Fruit fly (Drosophila melanogaster) whole organism, prepupa: ENCODE results near the gene CG42245.

Source experiments
- Blimp-1 ChIP-seq: fragments of 200-800 bp; sonication (Bioruptor generic); optimal IDR thresholded peaks from 3 replicates; lab custom pipeline; 2017; ENCODE audit warnings: missing biosample characterization, missing genetic modification characterization, mild to moderate bottlenecking, moderate library complexity, missing genetic modification reagents
- CG10631 ChIP-seq: fragments of 200-800 bp; sonication (Bioruptor generic); optimal IDR thresholded peaks from 2 replicates; lab custom pipeline; 2016; ENCODE audit warnings: missing biosample characterization, missing genetic modification characterization
- CG10669 ChIP-seq: fragments of 200-800 bp; sonication (Bioruptor generic); optimal IDR thresholded peaks from 3 replicates; lab custom pipeline; 2018; ENCODE audit warnings: missing biosample characterization, mild to moderate bottlenecking, missing genetic modification characterization, moderate library complexity
- CG11294 ChIP-seq: fragments of 200-800 bp; sonication (Bioruptor generic); IDR thresholded peaks from 2 replicates; pipeline ENCODE4 v1.3.6; 2022; ENCODE audit warnings: missing biosample characterization, missing genetic modification characterization
- CG11902 ChIP-seq: fragments of 200-800 bp; sonication (Bioruptor generic); optimal IDR thresholded peaks from 3 replicates; lab custom pipeline; 2016; ENCODE audit warnings: missing biosample characterization, missing genetic modification characterization
- CG15336 ChIP-seq: fragments of 200-800 bp; sonication (Bioruptor generic); IDR thresholded peaks from 2 replicates; pipeline ENCODE4 v1.3.6; 2022; ENCODE audit warnings: missing biosample characterization, missing genetic modification characterization
- CG16779 ChIP-seq: fragments of 200-800 bp; sonication (Bioruptor generic); optimal IDR thresholded peaks from 3 replicates; lab custom pipeline; 2017; ENCODE audit warnings: missing biosample characterization, mild to moderate bottlenecking, missing genetic modification characterization
- CG3032 ChIP-seq: fragments of 200-800 bp; optimal IDR thresholded peaks from 2 replicates; lab custom pipeline; 2019; ENCODE audit warnings: missing biosample characterization, mild to moderate bottlenecking, missing genetic modification characterization, moderate library complexity
- CG31627 ChIP-seq: fragments of 200-800 bp; sonication (Bioruptor generic); optimal IDR thresholded peaks from 3 replicates; lab custom pipeline; 2016; ENCODE audit warnings: missing biosample characterization, missing genetic modification characterization
- CG32006 ChIP-seq: fragments of 200-800 bp; sonication (Bioruptor generic); optimal IDR thresholded peaks from 3 replicates; lab custom pipeline; 2017; ENCODE audit warnings: missing biosample characterization, mild to moderate bottlenecking, missing genetic modification characterization
- CG34406 ChIP-seq: fragments of 200-800 bp; sonication (Bioruptor generic); optimal IDR thresholded peaks from 3 replicates; lab custom pipeline; 2016; ENCODE audit warnings: missing biosample characterization, missing genetic modification characterization
- CG3919 ChIP-seq: fragments of 200-800 bp; sonication (Bioruptor generic); optimal IDR thresholded peaks from 3 replicates; lab custom pipeline; 2016; ENCODE audit warnings: missing biosample characterization, missing genetic modification characterization
- CG4318 ChIP-seq: fragments of 200-800 bp; sonication (Bioruptor generic); optimal IDR thresholded peaks from 3 replicates; lab custom pipeline; 2017; ENCODE audit warnings: missing biosample characterization, mild to moderate bottlenecking, missing genetic modification characterization
- CG6163 ChIP-seq: fragments of 200-800 bp; sonication (Bioruptor generic); IDR thresholded peaks from 3 replicates; pipeline ENCODE4 v1.3.6; 2022; ENCODE audit warnings: missing biosample characterization, missing genetic modification characterization
- CG6792 ChIP-seq: fragments of 200-800 bp; sonication (Bioruptor generic); optimal IDR thresholded peaks from 3 replicates; lab custom pipeline; 2016; ENCODE audit warnings: missing biosample characterization, missing genetic modification characterization
- CG7368 ChIP-seq: fragments of 200-800 bp; sonication (Bioruptor generic); optimal IDR thresholded peaks from 3 replicates; lab custom pipeline; 2016; ENCODE audit warnings: missing biosample characterization, missing genetic modification characterization
- CG8119 ChIP-seq: fragments of 200-800 bp; sonication (Bioruptor generic); IDR thresholded peaks from 3 replicates; pipeline ENCODE4 v1.3.6; 2022; ENCODE audit warnings: missing biosample characterization, missing genetic modification characterization
- CG8632 ChIP-seq: fragments of 200-800 bp; sonication (Bioruptor generic); optimal IDR thresholded peaks from 3 replicates; lab custom pipeline; 2016; ENCODE audit warnings: missing biosample characterization, missing genetic modification characterization
- CG9139 ChIP-seq: fragments of 200-800 bp; sonication (Bioruptor generic); optimal IDR thresholded peaks from 3 replicates; lab custom pipeline; 2017; ENCODE audit warnings: missing biosample characterization, mild to moderate bottlenecking, missing genetic modification characterization
- Eip93F ChIP-seq: fragments of 200-800 bp; sonication (Bioruptor generic); optimal IDR thresholded peaks from 2 replicates; lab custom pipeline; 2016; ENCODE audit warnings: missing biosample characterization, mild to moderate bottlenecking, missing genetic modification characterization
- Gug ChIP-seq: fragments of 200-800 bp; sonication (Bioruptor generic); IDR thresholded peaks from 2 replicates; pipeline ENCODE4 v1.3.6; 2022; ENCODE audit warnings: missing biosample characterization, missing genetic modification characterization
- Hr39 ChIP-seq: fragments of 200-800 bp; sonication (Bioruptor generic); optimal IDR thresholded peaks from 2 replicates; lab custom pipeline; 2016; ENCODE audit warnings: missing biosample characterization, missing genetic modification characterization
- Hr4 ChIP-seq: fragments of 200-800 bp; sonication (Bioruptor generic); optimal IDR thresholded peaks from 3 replicates; lab custom pipeline; 2016; ENCODE audit warnings: missing biosample characterization, missing genetic modification characterization
- Lpt ChIP-seq: fragments of 200-800 bp; sonication (Bioruptor generic); optimal IDR thresholded peaks from 3 replicates; lab custom pipeline; 2016; ENCODE audit warnings: missing biosample characterization, missing genetic modification characterization
- OdsH ChIP-seq: fragments of 200-800 bp; sonication (Bioruptor generic); optimal IDR thresholded peaks from 3 replicates; lab custom pipeline; 2016; ENCODE audit warnings: missing biosample characterization, missing genetic modification characterization
- Sox102F ChIP-seq: fragments of 200-800 bp; sonication (Bioruptor generic); optimal IDR thresholded peaks from 2 replicates; lab custom pipeline; 2016; ENCODE audit warnings: missing biosample characterization, mild to moderate bottlenecking, missing genetic modification characterization
- achi ChIP-seq: fragments of 200-800 bp; sonication (Bioruptor generic); optimal IDR thresholded peaks from 3 replicates; lab custom pipeline; 2016; ENCODE audit warnings: missing biosample characterization, missing genetic modification characterization
- acj6 ChIP-seq: fragments of 200-800 bp; sonication (Bioruptor generic); optimal IDR thresholded peaks from 3 replicates; lab custom pipeline; 2016; ENCODE audit warnings: missing biosample characterization, missing genetic modification characterization
- dsx ChIP-seq: fragments of 200-800 bp; optimal IDR thresholded peaks from 3 replicates; lab custom pipeline; 2019; ENCODE audit warnings: missing biosample characterization, mild to moderate bottlenecking, missing genetic modification characterization, moderate library complexity; ENCODE audit not compliant: poor library complexity, severe bottlenecking
- eg ChIP-seq: fragments of 200-800 bp; sonication (Bioruptor generic); IDR thresholded peaks from 3 replicates; pipeline ENCODE4 v1.3.6; 2022; ENCODE audit warnings: missing biosample characterization, missing genetic modification characterization
- fd59A ChIP-seq: fragments of 200-800 bp; sonication (Bioruptor generic); optimal IDR thresholded peaks from 2 replicates; lab custom pipeline; 2017; ENCODE audit warnings: missing biosample characterization, mild to moderate bottlenecking, missing genetic modification characterization, missing genetic modification reagents
- fkh ChIP-seq: fragments of 200-800 bp; sonication (Bioruptor generic); optimal IDR thresholded peaks from 3 replicates; lab custom pipeline; 2017; ENCODE audit warnings: missing biosample characterization, mild to moderate bottlenecking, missing genetic modification characterization, moderate library complexity
- net ChIP-seq: fragments of 200-800 bp; sonication (Bioruptor generic); optimal IDR thresholded peaks from 3 replicates; lab custom pipeline; 2016; ENCODE audit warnings: missing biosample characterization, missing genetic modification characterization
- pdm3 ChIP-seq: fragments of 200-800 bp; sonication (Bioruptor generic); optimal IDR thresholded peaks from 3 replicates; lab custom pipeline; 2016; ENCODE audit warnings: missing biosample characterization, missing genetic modification characterization
- spab ChIP-seq: fragments of 200-800 bp; sonication (Bioruptor generic); optimal IDR thresholded peaks from 2 replicates; lab custom pipeline; 2017; ENCODE audit warnings: missing biosample characterization, mild to moderate bottlenecking, missing genetic modification characterization, missing genetic modification reagents
- vri ChIP-seq: fragments of 200-800 bp; sonication (Bioruptor generic); optimal IDR thresholded peaks from 3 replicates; lab custom pipeline; 2016; ENCODE audit warnings: missing biosample characterization, mild to moderate bottlenecking, missing genetic modification characterization

CG42245 gene

DNA sequence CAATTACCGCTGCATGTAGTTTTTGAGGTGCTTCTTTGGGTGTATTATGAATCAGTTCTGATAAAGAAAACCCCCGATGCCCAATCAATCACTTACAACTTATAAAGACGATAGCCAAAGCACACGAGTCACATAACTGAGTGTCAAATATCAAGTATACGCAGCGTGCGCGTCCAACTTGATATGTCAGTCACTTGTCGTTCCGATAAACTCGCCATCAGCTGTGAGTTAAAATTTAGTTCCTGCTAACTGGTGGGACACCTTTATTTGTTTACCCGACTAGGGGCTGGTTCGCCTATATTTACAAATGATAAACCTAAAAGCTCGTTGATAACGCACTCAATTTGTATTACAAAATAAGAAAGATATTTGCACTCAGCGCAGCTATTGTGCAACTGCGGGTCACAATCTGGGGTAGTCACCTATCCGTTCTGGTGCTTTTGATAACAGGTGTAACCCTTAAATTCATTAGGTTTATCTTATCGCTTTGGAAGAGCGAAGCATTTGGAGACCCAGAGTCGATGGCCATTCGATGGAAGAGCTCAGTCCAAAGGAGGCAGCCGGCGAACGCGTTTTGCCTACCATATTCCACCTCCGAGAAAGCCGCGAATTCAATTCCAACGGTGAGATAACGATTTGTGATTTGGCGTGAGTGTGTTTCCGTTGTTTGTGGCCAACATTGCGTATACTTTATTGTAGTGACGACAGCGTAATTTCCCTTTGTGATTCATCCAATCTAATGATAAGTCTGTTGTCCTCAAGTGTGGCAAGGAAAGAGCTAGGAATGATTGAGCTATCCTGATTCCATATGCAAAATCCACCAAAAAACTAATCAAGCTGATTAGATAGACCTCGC, 16.2 kb downstream of the CG42245 start, which contains the start of gene CG1246:
Gene CG1246 (plus strand): TSS at position 526 of the 856 bp plus-strand sequence.
- TF ChIP-seq CG32006 (GFP tag; lab: Kevin White, UChicago) (no peak), fd59A (GFP tag; lab: Kevin White, UChicago) (no peak), vri (GFP tag; lab: Kevin White, UChicago) (peak; percentile 96), fkh (GFP tag; lab: Kevin White, UChicago) (peak; percentile 70), CG31627 (GFP tag; lab: Kevin White, UChicago) (no peak)
- TF ChIP-seq, all 60 proteins: peak for 2

DNA sequence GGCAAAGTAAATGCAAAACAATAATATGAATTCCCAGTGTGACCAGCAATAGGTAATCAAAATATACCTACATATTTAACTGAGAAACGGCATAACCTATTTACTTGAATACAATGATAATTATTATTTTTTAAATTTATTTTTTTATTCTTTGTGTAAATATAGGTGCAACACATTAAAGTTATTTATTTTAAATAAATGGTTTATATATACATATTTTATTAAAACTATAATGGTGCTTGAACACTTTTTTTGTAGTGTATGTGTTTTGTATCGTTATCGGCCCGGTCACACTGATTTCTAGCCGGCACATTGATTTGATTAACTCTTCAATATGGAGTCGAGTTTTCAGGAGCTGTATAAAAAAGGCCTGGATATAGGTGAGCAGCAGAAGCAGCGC, 20.3 kb downstream of the CG42245 start, which contains the start of the genes ProRS-m, CG42304 and Snup:
Gene ProRS-m (minus strand): TSS at position 51 of the 400 bp plus-strand sequence.
Gene CG42304 (plus strand): TSS at position 289 of the 400 bp plus-strand sequence.
Gene Snup (plus strand): TSS at position 289 of the 400 bp plus-strand sequence.
- TF ChIP-seq CG15336: peak; percentile 58
- TF ChIP-seq CG7368 (GFP tag; lab: Kevin White, UChicago): peak; percentile 21
- peak; percentile 37 for TF ChIP-seq CG11902 (GFP tag; lab: Kevin White, UChicago)
- TF ChIP-seq vri (GFP tag; lab: Kevin White, UChicago): no peak
- TF ChIP-seq eg: peak; percentile 53; the same call in 2 of the 3 replicates
- peak; percentile 47 for TF ChIP-seq CG34406 (GFP tag; lab: Kevin White, UChicago)
- peak; percentile 43; the same call in 1 of the 3 replicates for TF ChIP-seq CG8119 (GFP tag; lab: Robert Waterston, UW)
- TF ChIP-seq CG32006 (GFP tag; lab: Kevin White, UChicago): no peak
- TF ChIP-seq CG16779 (tag; lab: Kevin White, UChicago): no peak
- peak; percentile 3 for TF ChIP-seq CG4318 (GFP tag; lab: Kevin White, UChicago)
- TF ChIP-seq CG6163 (GFP tag; lab: Robert Waterston, UW): peak; percentile 40; the same call in 1 of the 3 replicates
- TF ChIP-seq pdm3 (GFP tag; lab: Kevin White, UChicago): no peak
- TF ChIP-seq CG8632 (GFP tag; lab: Kevin White, UChicago): peak; percentile 39
- peak; percentile 66 for TF ChIP-seq Gug (GFP tag; lab: Robert Waterston, UW)
- no peak for TF ChIP-seq CG10669
- peak; percentile 39; the same call in 1 of the 2 replicates for TF ChIP-seq CG11294 (GFP tag; lab: Robert Waterston, UW)
- no peak for TF ChIP-seq Sox102F (GFP tag; lab: Kevin White, UChicago)
- peak; percentile 49 for TF ChIP-seq CG10631 (GFP tag; lab: Kevin White, UChicago)
- peak; percentile 45 for TF ChIP-seq achi (GFP tag; lab: Kevin White, UChicago)

DNA sequence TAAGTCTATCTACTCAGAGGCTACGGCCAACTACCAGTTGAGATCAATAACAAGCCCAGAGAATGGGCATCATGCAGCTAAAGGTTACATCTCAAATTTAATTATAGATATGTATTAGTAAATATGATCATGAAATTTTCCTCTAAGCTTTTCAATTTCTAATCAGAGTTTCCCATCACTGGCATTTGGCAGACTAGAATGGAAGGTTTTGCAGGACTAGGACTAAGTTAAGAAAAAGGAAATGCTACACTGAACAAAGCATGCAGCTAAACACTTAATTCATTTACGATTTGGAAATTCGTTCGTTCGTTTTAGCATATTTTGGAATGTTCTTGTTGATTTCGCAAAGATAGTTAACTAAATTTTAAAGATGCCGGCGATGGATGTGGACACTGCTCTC, 27.8 kb downstream of the CG42245 start, which contains the start of gene CG33233:
Gene CG33233 (plus strand): TSS at position 301 of the 400 bp plus-strand sequence.
- no peak for TF ChIP-seq Hr4 (GFP tag; lab: Kevin White, UChicago)
- TF ChIP-seq pdm3 (GFP tag; lab: Kevin White, UChicago): no peak
- TF ChIP-seq net (GFP tag; lab: Kevin White, UChicago): no peak
- no peak for TF ChIP-seq Lpt (GFP tag; lab: Kevin White, UChicago)
- TF ChIP-seq CG6792 (GFP tag; lab: Kevin White, UChicago): no peak
- TF ChIP-seq Gug (GFP tag; lab: Robert Waterston, UW): no peak
- TF ChIP-seq Blimp-1: no peak
- TF ChIP-seq CG3032 (tag; lab: Kevin White, UChicago): no peak
- no peak for TF ChIP-seq Hr39 (GFP tag; lab: Kevin White, UChicago)
- TF ChIP-seq CG15336: no peak
- no peak for TF ChIP-seq CG4318 (GFP tag; lab: Kevin White, UChicago)
- TF ChIP-seq CG3919: no peak
- no peak for TF ChIP-seq acj6 (GFP tag; lab: Kevin White, UChicago)
- no peak for TF ChIP-seq CG16779 (tag; lab: Kevin White, UChicago)
- TF ChIP-seq dsx (GFP tag; lab: Kevin White, UChicago): no peak
- no peak for TF ChIP-seq Eip93F
- no peak for TF ChIP-seq CG6163 (GFP tag; lab: Robert Waterston, UW)
- TF ChIP-seq CG9139: no peak
- no peak for TF ChIP-seq OdsH (GFP tag; lab: Kevin White, UChicago)
- TF ChIP-seq spab (GFP tag; lab: Kevin White, UChicago): no peak
